Fruit fly (Drosophila melanogaster) whole organism, embryonic: Measurements from ENCODE around the gene CG34251.

Experiments
- CG15073 ChIP-seq: fragments of 200-800 bp; sonication (Bioruptor generic); optimal IDR thresholded peaks from 2 replicates; lab custom pipeline; 2016; ENCODE audit warnings: missing biosample characterization, missing genetic modification characterization
- CG5180 ChIP-seq: fragments of 200-800 bp; sonication (Bioruptor generic); optimal IDR thresholded peaks from 3 replicates; lab custom pipeline; 2017; ENCODE audit warnings: missing biosample characterization, missing genetic modification characterization, mild to moderate bottlenecking, moderate library complexity, missing genetic modification reagents
- NfI ChIP-seq: fragments of 200-800 bp; sonication (Bioruptor generic); optimal IDR thresholded peaks from 3 replicates; lab custom pipeline; 2018; ENCODE audit warnings: missing biosample characterization, mild to moderate bottlenecking, missing genetic modification characterization, moderate library complexity
- zen ChIP-seq: fragments of 200-800 bp; sonication (Bioruptor generic); optimal IDR thresholded peaks from 3 replicates; lab custom pipeline; 2018; ENCODE audit warnings: missing biosample characterization, mild to moderate bottlenecking, missing genetic modification characterization, moderate library complexity

dm6 chr3L:17638649-17639048 is 32.8 kb upstream of the CG34251 start:
- TF ChIP-seq NfI (GFP tag; lab: Kevin White, UChicago), result no peak
- TF ChIP-seq CG15073 (GFP tag; lab: Kevin White, UChicago), result no peak
- TF ChIP-seq CG5180 (GFP tag; lab: Kevin White, UChicago), result no peak
- no peak for TF ChIP-seq zen (tag; lab: Kevin White, UChicago)
